Fruit fly (Drosophila melanogaster): ENCODE measurements around the gene plum.

Gene plum

DNA sequence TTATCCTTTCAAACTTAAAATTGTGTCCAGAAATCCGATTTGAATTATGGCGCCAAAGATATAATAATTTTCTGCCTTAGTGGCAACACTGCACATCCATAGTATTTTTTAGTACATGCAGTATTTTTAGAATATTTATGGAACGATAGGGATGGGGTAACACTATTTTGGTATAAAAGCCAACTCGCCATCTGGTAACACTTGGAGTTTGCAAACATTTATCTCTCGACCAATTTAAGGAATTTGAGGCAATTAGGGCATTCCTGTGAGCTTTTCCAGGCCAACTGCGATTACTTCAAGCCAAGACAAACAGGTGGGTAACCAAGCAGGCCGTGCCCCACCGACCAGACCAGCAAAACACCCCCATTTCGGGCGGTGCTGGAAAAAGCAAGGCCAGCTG, 82.7 kb downstream of the plum start, which contains the start of gene CG5447:
CG5447 (plus strand) TSS at position 190 of the 400 bp plus-strand sequence.
- TF ChIP-seq bab1 (GFP tag; optimal IDR thresholded peaks at IDR 0.05) (peak; percentile 38), Crg-1 (GFP tag; optimal IDR thresholded peaks at IDR 0.05) (no peak)

DNA sequence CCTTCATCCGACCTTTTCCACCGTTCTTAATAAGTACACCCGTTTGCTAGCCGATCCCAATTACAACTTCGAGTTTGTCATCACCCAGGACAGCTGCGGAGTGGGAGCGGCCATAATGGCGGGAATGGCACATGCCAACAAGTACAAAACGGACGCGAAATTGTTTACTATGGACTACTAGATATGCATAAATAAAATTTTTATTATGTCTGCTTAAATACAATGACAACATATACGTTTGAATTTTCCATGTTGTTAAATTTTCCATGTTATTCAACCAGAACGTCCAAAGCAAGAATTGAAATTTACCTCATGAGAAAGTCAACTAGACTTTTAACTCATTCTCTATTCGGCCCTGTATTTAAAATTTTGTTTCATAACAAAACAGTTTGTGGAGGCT, 84.6 kb downstream of the plum start, which contains the start of gene Hex-t2:
Hex-t2 (plus strand) TSS at position 301 of the 400 bp plus-strand sequence.
- no peak for TF ChIP-seq toe (GFP tag; optimal IDR thresholded peaks at IDR 0.05)
- no peak for TF ChIP-seq pad (GFP tag; optimal IDR thresholded peaks at IDR 0.05)
- TF ChIP-seq tj (GFP tag; optimal IDR thresholded peaks at IDR 0.05): no peak
- no peak for TF ChIP-seq Clk (GFP tag; optimal IDR thresholded peaks at IDR 0.05)
- TF ChIP-seq Crg-1 (GFP tag; optimal IDR thresholded peaks at IDR 0.05): no peak
- no peak for TF ChIP-seq CG14711 (tag; optimal IDR thresholded peaks at IDR 0.05)

DNA sequence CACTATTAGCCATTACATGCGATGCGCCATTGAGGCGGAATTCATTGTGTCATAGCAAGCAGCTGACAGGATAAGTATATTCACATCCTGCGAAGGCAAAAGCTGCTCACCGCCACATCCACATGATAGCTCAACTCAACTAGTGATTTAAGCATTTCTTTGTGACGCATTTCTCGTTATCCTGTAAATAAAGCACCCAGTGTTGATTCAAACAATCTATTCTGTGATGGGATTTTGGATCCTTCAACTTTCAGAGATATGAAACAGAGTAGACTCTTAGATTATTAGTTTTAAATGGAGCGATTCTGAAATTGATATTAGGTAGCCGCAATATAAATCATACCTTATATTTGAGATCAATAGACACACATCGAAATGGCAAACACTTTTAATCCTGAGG, 86.2 kb downstream of the plum start, which contains the start of gene Hex-t1:
Hex-t1 (plus strand) TSS at position 301 of the 400 bp plus-strand sequence.
- no peak for TF ChIP-seq CG14711 (tag; optimal IDR thresholded peaks at IDR 0.05)
- no peak for TF ChIP-seq ovo (GFP tag; optimal IDR thresholded peaks at IDR 0.05)
- no peak for TF ChIP-seq CG7045 (GFP tag; optimal IDR thresholded peaks at IDR 0.05)
- TF ChIP-seq CG5204 (GFP tag; optimal IDR thresholded peaks at IDR 0.05): no peak

DNA sequence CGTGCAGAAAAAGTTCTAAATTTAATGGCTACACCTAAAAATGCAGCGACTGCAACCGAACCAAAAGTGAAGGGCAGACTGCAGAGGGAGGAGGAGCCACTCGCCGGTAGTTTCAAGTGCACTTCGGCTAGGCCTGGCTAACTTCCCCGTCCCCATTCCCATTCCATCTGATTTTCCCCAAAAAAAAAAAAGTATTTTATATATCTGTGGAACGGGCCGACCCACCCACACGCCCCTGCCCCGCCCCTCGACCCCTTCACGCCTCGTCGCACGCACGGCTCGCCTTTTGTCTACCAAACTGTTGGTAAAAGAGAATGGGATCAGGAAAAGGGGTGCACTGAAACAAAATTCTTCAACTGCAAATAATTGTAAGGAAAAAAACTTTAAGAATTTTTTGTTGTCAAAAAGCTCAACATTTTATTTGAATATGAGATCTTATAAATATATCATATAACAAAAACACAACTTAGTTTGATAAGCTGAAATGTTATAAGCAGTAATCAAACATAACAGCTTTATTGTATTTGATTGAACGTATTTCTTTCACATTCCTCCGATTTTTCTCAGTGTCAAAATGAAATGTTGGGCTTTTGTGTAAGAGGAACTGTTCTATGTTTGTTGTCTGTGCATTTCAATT, 91.0 kb downstream of the plum start:
- TF ChIP-seq CG33017 (tag; optimal IDR thresholded peaks at IDR 0.05) (no peak), cic (GFP tag; optimal IDR thresholded peaks at IDR 0.05) (no peak), CG7045 (GFP tag; optimal IDR thresholded peaks at IDR 0.05) (peak; percentile 27)

DNA sequence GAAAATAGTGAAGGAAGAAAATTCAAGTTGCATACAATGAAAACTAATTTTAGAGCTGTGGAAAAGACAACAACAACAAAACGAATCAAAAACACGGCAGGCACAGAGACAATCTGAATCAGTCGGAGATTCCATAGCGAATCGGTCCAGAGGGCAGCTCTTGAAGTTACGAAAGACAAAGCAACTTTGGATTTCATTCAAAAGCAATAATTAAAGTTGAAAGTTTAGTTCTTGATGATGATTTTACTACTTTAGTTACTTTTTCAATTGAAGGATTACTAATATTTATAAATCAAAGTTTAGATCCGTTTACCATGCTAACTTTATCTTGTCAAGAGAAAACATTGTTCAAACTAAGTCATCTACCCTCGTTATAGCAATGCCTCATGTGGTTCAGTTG, 91.7 kb downstream of the plum start:
- TF ChIP-seq CG1620 (GFP tag; optimal IDR thresholded peaks at IDR 0.05): no peak
- TF ChIP-seq CG14711 (tag; optimal IDR thresholded peaks at IDR 0.05): no peak
- no peak for TF ChIP-seq CG33017 (tag; optimal IDR thresholded peaks at IDR 0.05)
- no peak for TF ChIP-seq CG7045 (GFP tag; optimal IDR thresholded peaks at IDR 0.05)
- TF ChIP-seq cic (GFP tag; optimal IDR thresholded peaks at IDR 0.05): no peak
- TF ChIP-seq Mnt (GFP tag; optimal IDR thresholded peaks at IDR 0.05): no peak
- no peak for TF ChIP-seq toe (GFP tag; optimal IDR thresholded peaks at IDR 0.05)
- no peak for TF ChIP-seq CG7101 (tag; optimal IDR thresholded peaks at IDR 0.05)
- no peak for TF ChIP-seq tj (GFP tag; optimal IDR thresholded peaks at IDR 0.05)
- TF ChIP-seq CG5204 (GFP tag; optimal IDR thresholded peaks at IDR 0.05): no peak
- no peak for TF ChIP-seq Crg-1 (GFP tag; optimal IDR thresholded peaks at IDR 0.05)
- TF ChIP-seq Clk (GFP tag; optimal IDR thresholded peaks at IDR 0.05): no peak
- no peak for TF ChIP-seq CG12768 (GFP tag; optimal IDR thresholded peaks at IDR 0.05)
- TF ChIP-seq ovo (GFP tag; optimal IDR thresholded peaks at IDR 0.05): no peak
- TF ChIP-seq kay (GFP tag; ENCODE audit: borderline replicate concordance): no peak
- TF ChIP-seq pad (GFP tag; optimal IDR thresholded peaks at IDR 0.05): no peak
- TF ChIP-seq CG11617 (GFP tag; optimal IDR thresholded peaks at IDR 0.05): no peak

DNA sequence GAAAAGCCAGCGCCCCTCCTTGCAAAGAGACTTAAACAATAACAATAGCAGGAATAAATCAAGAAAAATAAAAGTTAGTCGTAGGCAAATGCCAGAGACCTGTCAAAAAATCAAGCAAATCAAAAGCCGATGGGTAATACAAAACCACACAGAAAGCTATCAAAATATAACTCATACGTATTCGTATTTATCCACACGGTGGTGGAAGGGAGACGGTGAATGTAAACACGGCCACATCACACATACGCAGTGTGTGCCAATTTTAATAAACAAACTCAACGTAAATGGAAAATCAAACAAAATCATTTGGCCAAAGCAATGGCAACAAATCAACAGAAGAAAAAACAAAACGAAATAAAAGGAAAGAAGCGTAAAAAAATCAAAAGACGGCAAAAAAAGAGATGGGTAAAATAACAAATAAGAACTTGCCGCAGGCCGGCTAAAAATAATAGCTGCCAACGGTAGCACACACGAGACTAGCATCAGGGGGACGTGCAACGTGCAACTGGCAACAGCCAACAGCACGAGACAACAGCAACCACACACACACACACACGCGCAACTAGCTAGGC, 92.3 kb downstream of the plum start:
- no peak for TF ChIP-seq CG7101 (tag; optimal IDR thresholded peaks at IDR 0.05)
- no peak for TF ChIP-seq cnc (optimal IDR thresholded peaks at IDR 0.05)
- TF ChIP-seq ovo (GFP tag; optimal IDR thresholded peaks at IDR 0.05): no peak
- no peak for TF ChIP-seq tj (GFP tag; optimal IDR thresholded peaks at IDR 0.05)
- no peak for TF ChIP-seq bab1 (GFP tag; optimal IDR thresholded peaks at IDR 0.05)
- TF ChIP-seq CG12768 (GFP tag; optimal IDR thresholded peaks at IDR 0.05): no peak
- no peak for TF ChIP-seq toe (GFP tag; optimal IDR thresholded peaks at IDR 0.05)
- no peak for TF ChIP-seq kay (GFP tag; ENCODE audit: borderline replicate concordance)
- no peak for TF ChIP-seq CG7045 (GFP tag; optimal IDR thresholded peaks at IDR 0.05)
- TF ChIP-seq Crg-1 (GFP tag; optimal IDR thresholded peaks at IDR 0.05): no peak

DNA sequence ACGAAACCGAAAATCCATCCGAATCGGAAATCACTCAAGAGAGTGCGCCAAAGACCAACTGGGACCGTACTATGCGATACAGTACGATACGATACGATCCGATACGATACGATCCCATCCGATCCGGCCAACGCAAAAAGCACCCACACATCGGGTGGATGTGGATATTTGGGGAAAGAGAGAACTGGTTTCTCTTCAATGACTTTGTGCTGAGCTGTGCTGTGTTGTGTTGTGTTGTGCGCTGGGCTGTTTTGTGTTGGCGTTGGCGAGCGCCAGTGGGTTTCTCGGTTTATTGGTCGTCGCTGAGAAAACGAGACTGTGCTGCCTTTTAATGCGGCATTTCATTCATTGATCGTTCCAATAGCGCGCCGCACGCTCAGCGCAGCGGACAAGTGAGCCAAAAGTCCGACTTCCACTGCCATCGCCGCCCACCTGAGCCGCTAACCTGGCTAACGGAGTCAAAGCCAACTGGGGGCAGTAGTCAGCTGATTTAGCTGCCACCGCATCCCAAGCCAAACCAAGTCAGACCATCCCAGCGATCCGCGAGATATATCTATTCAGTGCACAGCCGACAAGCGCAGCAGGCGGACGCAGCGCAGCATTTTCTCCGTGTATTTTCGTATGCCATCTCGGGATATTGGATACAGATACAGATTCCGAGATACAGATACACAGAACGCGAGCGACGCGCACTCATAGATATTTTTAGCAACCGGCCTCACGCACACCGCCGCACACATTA, 94.4 kb downstream of the plum start, which contains the start of gene tx:
tx (plus strand) TSS at position 324 of the 742 bp plus-strand sequence.
- TF ChIP-seq CG1620 (GFP tag; optimal IDR thresholded peaks at IDR 0.05) (no peak), tj (GFP tag; optimal IDR thresholded peaks at IDR 0.05) (no peak), pad (GFP tag; optimal IDR thresholded peaks at IDR 0.05) (no peak), Crg-1 (GFP tag; optimal IDR thresholded peaks at IDR 0.05) (no peak), CG7045 (GFP tag; optimal IDR thresholded peaks at IDR 0.05) (no peak), cic (GFP tag; optimal IDR thresholded peaks at IDR 0.05) (peak; percentile 35), toe (GFP tag; optimal IDR thresholded peaks at IDR 0.05) (no peak), kay (GFP tag; ENCODE audit: borderline replicate concordance) (no peak), CG7101 (tag; optimal IDR thresholded peaks at IDR 0.05) (no peak), ovo (GFP tag; optimal IDR thresholded peaks at IDR 0.05) (peak; percentile 46)

Measured in whole organism, adult.